7 worm cellular contexts compared by ENCODE assay signal in genomic region chrIII:9144744-9145390, ce11.
A peak's percentile ranks its signal among the peaks of the same experiment; 100 is the strongest.
TF ChIP-seq lines count a peak whose summit lies in the region.

TSS of gene ZK512.2 (minus strand) at chrIII:9144794.
TSS of gene ZK512.4 (plus strand) at chrIII:9145340.

TF ChIP-seq in whole organism, L1 larva, 84 proteins besides CTCF, POLR2A, EP300 and RAD21 (continues in another document):
- TF ChIP-seq mep-1 (tag; optimal IDR thresholded peaks at IDR 0.05; lab: Kevin White, UChicago) (peak; percentile 56), lsy-2 (tag; optimal IDR thresholded peaks at IDR 0.05; lab: Kevin White, UChicago) (peak; percentile 42 to 51), F16B12.6 (tag; optimal IDR thresholded peaks at IDR 0.05; lab: Kevin White, UChicago) (peak; percentile 80), C16A3.4 (tag; optimal IDR thresholded peaks at IDR 0.05; lab: Kevin White, UChicago) (peak; percentile 19), dpl-1 (GFP tag; optimal IDR thresholded peaks at IDR 0.05; lab: Kevin White, UChicago) (peak; percentile 14 to 58 (median 30)), nhr-47 (tag; optimal IDR thresholded peaks at IDR 0.05; lab: Kevin White, UChicago) (peak; percentile 20), blmp-1 (tag; optimal IDR thresholded peaks at IDR 0.05; lab: Kevin White, UChicago) (no peak), nhr-77 (tag; optimal IDR thresholded peaks at IDR 0.05; lab: Kevin White, UChicago) (no peak), swsn-7 (tag; optimal IDR thresholded peaks at IDR 0.05; lab: Kevin White, UChicago) (peak; percentile 3), fkh-4 (tag; optimal IDR thresholded peaks at IDR 0.05; lab: Kevin White, UChicago; ENCODE audit: borderline replicate concordance) (no peak), nhr-71 (tag; optimal IDR thresholded peaks at IDR 0.05; lab: Kevin White, UChicago) (peak; percentile 23), rnt-1 (tag; optimal IDR thresholded peaks at IDR 0.05; lab: Kevin White, UChicago) (peak; percentile 3), skn-1 (tag; optimal IDR thresholded peaks at IDR 0.05; lab: Kevin White, UChicago) (peak; percentile 26)

TF ChIP-seq in whole organism, L2 larva, 48 proteins besides CTCF, POLR2A, EP300 and RAD21:
- TF ChIP-seq ztf-11 (tag; optimal IDR thresholded peaks at IDR 0.05; lab: Kevin White, UChicago) (no peak), nhr-23 (tag; optimal IDR thresholded peaks at IDR 0.05; lab: Kevin White, UChicago) (no peak), C34F6.9 (tag; optimal IDR thresholded peaks at IDR 0.05; lab: Kevin White, UChicago) (peak; percentile 28), elt-1 (tag; optimal IDR thresholded peaks at IDR 0.05; lab: Kevin White, UChicago) (no peak), unc-55 (GFP tag; optimal IDR thresholded peaks at IDR 0.05; lab: Kevin White, UChicago) (peak; percentile 38), lsy-2 (tag; optimal IDR thresholded peaks at IDR 0.05; lab: Kevin White, UChicago) (peak in 1 of 2 experiments; percentile 50), crh-2 (tag; optimal IDR thresholded peaks at IDR 0.05; lab: Kevin White, UChicago) (peak; percentile 7), nhr-25 (tag; optimal IDR thresholded peaks at IDR 0.05; lab: Kevin White, UChicago) (no peak), gmeb-1 (tag; optimal IDR thresholded peaks at IDR 0.05; lab: Kevin White, UChicago) (peak; percentile 29), zag-1 (tag; optimal IDR thresholded peaks at IDR 0.05; lab: Kevin White, UChicago) (no peak)
TF ChIP-seq in whole organism, L2 larva: peak in this region for 5.

TF ChIP-seq in whole organism, L3 larva, 47 proteins besides CTCF, POLR2A, EP300 and RAD21:
- TF ChIP-seq nhr-43 (tag; optimal IDR thresholded peaks at IDR 0.05; lab: Kevin White, UChicago; ENCODE audit: poor library complexity, severe bottlenecking), result no peak
- TF ChIP-seq pha-4 (tag; optimal IDR thresholded peaks at IDR 0.05; lab: Kevin White, UChicago), result peak; percentile 52
TF ChIP-seq in whole organism, L3 larva: peak in this region for 1.

TF ChIP-seq in whole organism, L4 larva, 104 proteins besides CTCF, POLR2A, EP300 and RAD21:
- TF ChIP-seq spr-1 (tag; optimal IDR thresholded peaks at IDR 0.05; lab: Kevin White, UChicago) (no peak), lin-15B (tag; optimal IDR thresholded peaks at IDR 0.05; lab: Kevin White, UChicago) (no peak), lsy-2 (tag; optimal IDR thresholded peaks at IDR 0.05; lab: Kevin White, UChicago) (peak in 1 of 2 experiments; percentile 57), snpc-1.2 (GFP tag; IDR thresholded peaks at IDR 0.05; lab: Robert Waterston, UW) (no peak), dpl-1 (GFP tag; optimal IDR thresholded peaks at IDR 0.05; lab: Kevin White, UChicago) (peak; percentile 41), mes-2 (tag; optimal IDR thresholded peaks at IDR 0.05; lab: Kevin White, UChicago; ENCODE audit: poor library complexity, severe bottlenecking) (peak; percentile 60), mep-1 (tag; optimal IDR thresholded peaks at IDR 0.05; lab: Kevin White, UChicago) (no peak), unc-130 (GFP tag; optimal IDR thresholded peaks at IDR 0.05; lab: Kevin White, UChicago) (no peak), zip-2 (tag; optimal IDR thresholded peaks at IDR 0.05; lab: Kevin White, UChicago) (no peak), hlh-30 (tag; optimal IDR thresholded peaks at IDR 0.05; lab: Kevin White, UChicago; ENCODE audit: insufficient read depth) (peak; percentile 10), cey-2 (tag; optimal IDR thresholded peaks at IDR 0.05; lab: Kevin White, UChicago; ENCODE audit: borderline replicate concordance, insufficient read depth) (no peak)

TF ChIP-seq in whole organism, late embryonic, 69 proteins besides CTCF, POLR2A, EP300 and RAD21:
- no peak for TF ChIP-seq unc-86 (tag; optimal IDR thresholded peaks at IDR 0.05; lab: Kevin White, UChicago)
- TF ChIP-seq unc-42 (tag; optimal IDR thresholded peaks at IDR 0.05; lab: Kevin White, UChicago), result peak; percentile 8
- TF ChIP-seq unc-55 (GFP tag; optimal IDR thresholded peaks at IDR 0.05; lab: Kevin White, UChicago), result no peak

TF ChIP-seq in whole organism, mixed stage, embryonic, 35 proteins besides CTCF, POLR2A, EP300 and RAD21:
- TF ChIP-seq ces-1 (GFP tag; optimal IDR thresholded peaks at IDR 0.05; lab: Kevin White, UChicago), result peak; percentile 53
- no peak for TF ChIP-seq M03D4.4 (tag; optimal IDR thresholded peaks at IDR 0.05; lab: Kevin White, UChicago)
- peak; percentile 24 for TF ChIP-seq lsy-2 (tag; optimal IDR thresholded peaks at IDR 0.05; lab: Kevin White, UChicago)

TF ChIP-seq in whole organism, young adult, 124 proteins besides CTCF, POLR2A, EP300 and RAD21:
- TF ChIP-seq efl-1 (GFP tag; optimal IDR thresholded peaks at IDR 0.05; lab: Kevin White, UChicago) (no peak), F23B12.7 (tag; optimal IDR thresholded peaks at IDR 0.05; lab: Kevin White, UChicago; ENCODE audit: insufficient read depth) (peak; percentile 55), let-607 (tag; optimal IDR thresholded peaks at IDR 0.05; lab: Kevin White, UChicago) (peak in 1 of 2 experiments; percentile 0)
